Worm (Caenorhabditis elegans) whole organism, mixed stage, embryonic: Measurements from ENCODE around the gene fbxa-60.

ENCODE experiments used
- nhr-76 ChIP-seq: sonication (generic microtip); optimal IDR thresholded peaks from 2 replicates; lab custom pipeline; 2017; ENCODE audit warnings: missing biosample characterization, missing genetic modification characterization
- pha-4 ChIP-seq: fragments of 150-350 bp; optimal IDR thresholded peaks from 2 replicates; lab custom pipeline; 2018; ENCODE audit warnings: missing biosample characterization, missing genetic modification reagents, missing genetic modification characterization
- snpc-4 ChIP-seq: fragments of 150-350 bp; optimal IDR thresholded peaks from 2 replicates; lab custom pipeline; 2014; ENCODE audit warnings: missing biosample characterization, missing genetic modification characterization
- unc-39 ChIP-seq: fragments of 150-350 bp; optimal IDR thresholded peaks from 2 replicates; lab custom pipeline; 2014; ENCODE audit warnings: missing biosample characterization, missing genetic modification characterization
- ztf-11 ChIP-seq: fragments of 150-350 bp; optimal IDR thresholded peaks from 2 replicates; lab custom pipeline; 2014; ENCODE audit warnings: missing biosample characterization, missing genetic modification characterization

DNA sequence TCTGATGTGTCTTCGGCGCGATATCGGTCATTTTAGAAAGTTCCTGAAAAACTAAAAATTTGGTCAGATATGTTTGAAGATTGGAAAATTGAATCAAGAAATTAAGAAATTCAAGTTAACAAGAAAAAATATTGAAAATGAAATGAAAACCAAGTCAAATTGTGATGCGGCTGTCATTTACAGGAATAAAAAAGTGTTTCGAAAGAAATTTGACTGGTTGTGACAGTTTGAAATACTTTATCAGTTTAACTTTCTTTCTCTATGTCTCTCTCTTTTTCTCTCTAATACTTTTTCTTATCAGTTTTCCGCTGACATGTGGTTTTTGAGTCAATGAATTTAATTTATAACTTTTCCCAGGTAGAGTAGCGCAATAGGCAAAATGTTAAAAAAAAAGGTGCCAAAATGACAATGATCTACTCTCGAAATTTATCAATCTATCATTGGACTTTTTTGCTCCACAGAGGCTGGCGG lies 10.0 kb downstream of the fbxa-60 start, which contains the start of gene fbxa-55:
- TF ChIP-seq ztf-11 (no peak), pha-4 (tag; lab: Kevin White, UChicago) (no peak), unc-39 (tag; lab: Kevin White, UChicago) (no peak), nhr-76 (no peak), snpc-4 (tag; lab: Kevin White, UChicago) (no peak)
